Worm (Caenorhabditis elegans) whole organism, L1 larva: Measurements from ENCODE around the gene acs-6.

ENCODE experiments used
- ceh-63 ChIP-seq: fragments of 200-800 bp; sonication (Bioruptor generic); optimal IDR thresholded peaks from 2 replicates; lab custom pipeline; 2018; ENCODE audit warnings: mild to moderate bottlenecking, missing genetic modification characterization, missing compliant biosample characterization
- ets-5 ChIP-seq: fragments of 200-800 bp; sonication (Bioruptor generic); IDR thresholded peaks from 2 replicates; pipeline ENCODE4 v1.3.6; 2022; ENCODE audit warnings: missing genetic modification characterization, missing compliant biosample characterization
- fkh-4 ChIP-seq: sonication (generic microtip); optimal IDR thresholded peaks from 2 replicates; lab custom pipeline; 2016; ENCODE audit warnings: missing compliant biosample characterization, missing genetic modification characterization, borderline replicate concordance
- hlh-17 ChIP-seq: fragments of 200-800 bp; sonication (Bioruptor generic); optimal IDR thresholded peaks from 2 replicates; lab custom pipeline; 2018; ENCODE audit warnings: missing genetic modification characterization, mild to moderate bottlenecking, missing compliant biosample characterization, moderate library complexity, borderline replicate concordance
- hpl-2 ChIP-seq: fragments of 150-350 bp; optimal IDR thresholded peaks from 2 replicates; lab custom pipeline; 2014; ENCODE audit warnings: missing biosample characterization, missing genetic modification reagents, missing genetic modification characterization
- jun-1 ChIP-seq: fragments of 150-350 bp; optimal IDR thresholded peaks from 2 replicates; lab custom pipeline; 2014; ENCODE audit warnings: missing biosample characterization, missing genetic modification reagents, missing genetic modification characterization
- lin-39 ChIP-seq: fragments of 150-350 bp; optimal IDR thresholded peaks from 2 replicates; lab custom pipeline; 2014; ENCODE audit warnings: missing biosample characterization, missing genetic modification reagents, missing genetic modification characterization
- lsy-2 ChIP-seq, 2 experiments: fragments of 150-350 bp; optimal IDR thresholded peaks; 2 replicates each; lab custom pipeline; 2014; ENCODE audit warnings: missing biosample characterization in 2 of 2, missing genetic modification characterization in 2 of 2
- nhr-11 ChIP-seq: fragments of 150-350 bp; optimal IDR thresholded peaks from 2 replicates; lab custom pipeline; 2014; ENCODE audit warnings: missing biosample characterization, missing genetic modification characterization
- nhr-237 ChIP-seq: fragments of 150-350 bp; optimal IDR thresholded peaks from 2 replicates; lab custom pipeline; 2014; ENCODE audit warnings: missing biosample characterization, missing genetic modification characterization
- nhr-90 ChIP-seq: sonication (generic microtip); optimal IDR thresholded peaks from 2 replicates; lab custom pipeline; 2016; ENCODE audit warnings: mild to moderate bottlenecking, missing genetic modification characterization, missing compliant biosample characterization; ENCODE audit not compliant: poor library complexity
- skn-1 ChIP-seq: fragments of 150-350 bp; optimal IDR thresholded peaks from 2 replicates; lab custom pipeline; 2014; ENCODE audit warnings: missing biosample characterization, missing genetic modification characterization
- zag-1 ChIP-seq: fragments of 150-350 bp; optimal IDR thresholded peaks from 2 replicates; lab custom pipeline; 2014; ENCODE audit warnings: missing biosample characterization, missing genetic modification characterization

DNA sequence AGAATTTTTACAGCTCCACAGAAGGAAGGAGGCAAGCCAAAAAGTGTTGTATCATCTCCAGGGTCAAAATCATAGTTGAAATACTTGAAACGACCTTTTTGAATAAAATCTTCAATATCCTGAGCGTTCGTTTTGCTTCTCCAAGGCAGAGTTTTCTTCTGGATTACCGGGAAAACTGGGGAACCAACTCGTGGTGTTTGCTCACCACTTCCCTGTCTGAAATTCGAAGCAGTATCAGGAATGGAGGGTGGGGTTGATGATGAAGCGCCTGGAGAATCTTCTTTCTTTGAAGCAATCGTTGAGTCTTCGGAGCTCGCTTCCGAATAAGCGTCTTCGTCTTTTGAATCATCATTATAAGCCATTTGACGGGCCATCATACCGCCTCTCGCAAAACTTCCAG is 41.3 kb downstream of the acs-6 start:
- TF ChIP-seq ceh-63, result no peak
- no peak for TF ChIP-seq lsy-2 (tag; optimal IDR thresholded peaks at IDR 0.05; lab: Kevin White, UChicago)
- no peak for TF ChIP-seq lin-39 (tag; lab: Kevin White, UChicago)
- no peak for TF ChIP-seq nhr-237
- no peak for TF ChIP-seq zag-1
- TF ChIP-seq jun-1, result no peak
- TF ChIP-seq hlh-17 (GFP tag; lab: Kevin White, UChicago), result no peak
- TF ChIP-seq fkh-4 (tag; lab: Kevin White, UChicago), result no peak
- TF ChIP-seq hpl-2 (GFP tag; lab: Kevin White, UChicago), result no peak
- TF ChIP-seq ets-5 (GFP tag; lab: Robert Waterston, UW), result no peak
- no peak for TF ChIP-seq skn-1 (tag; lab: Kevin White, UChicago)
- no peak for TF ChIP-seq nhr-90
- TF ChIP-seq nhr-11 (tag; lab: Kevin White, UChicago), result no peak
